Worm (Caenorhabditis elegans): ENCODE measurements around the gene M7.7.

M7.7 gene

DNA sequence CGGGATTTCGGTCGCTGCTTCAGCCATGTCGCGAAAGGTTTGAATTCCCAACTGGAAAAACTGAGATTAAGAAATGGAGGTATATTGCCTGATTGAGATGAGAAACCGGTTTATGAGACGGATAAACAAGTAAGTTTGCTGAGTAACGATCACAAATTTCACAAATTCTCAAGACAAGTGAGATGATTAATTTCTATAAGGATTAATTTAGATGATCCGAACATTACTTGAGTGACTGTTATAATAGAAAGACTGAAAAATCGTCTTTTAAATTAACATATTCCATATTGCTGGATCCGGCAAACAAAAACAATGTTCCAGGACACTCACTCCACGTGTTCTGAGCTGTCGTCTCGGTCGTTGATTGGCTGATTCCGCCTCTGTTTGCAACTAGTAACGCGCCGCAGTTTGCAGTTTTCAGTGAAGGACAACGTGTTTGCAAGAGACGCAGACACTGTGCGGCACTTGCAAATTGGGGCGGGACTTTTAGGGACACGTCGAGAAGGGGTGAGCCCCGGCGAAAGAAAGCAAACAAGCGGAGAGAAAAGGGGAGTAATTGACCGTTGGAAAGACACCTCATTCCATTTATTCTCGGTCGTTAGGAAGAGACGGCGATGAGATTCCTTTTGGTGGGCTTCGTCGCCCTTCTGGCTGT lies 29.3 kb downstream of the M7.7 start, which contains the start of the genes imp-2 and enpl-1 (continued):
- TF ChIP-seq mbf-1 (tag; optimal IDR thresholded peaks at IDR 0.05) = no peak

DNA sequence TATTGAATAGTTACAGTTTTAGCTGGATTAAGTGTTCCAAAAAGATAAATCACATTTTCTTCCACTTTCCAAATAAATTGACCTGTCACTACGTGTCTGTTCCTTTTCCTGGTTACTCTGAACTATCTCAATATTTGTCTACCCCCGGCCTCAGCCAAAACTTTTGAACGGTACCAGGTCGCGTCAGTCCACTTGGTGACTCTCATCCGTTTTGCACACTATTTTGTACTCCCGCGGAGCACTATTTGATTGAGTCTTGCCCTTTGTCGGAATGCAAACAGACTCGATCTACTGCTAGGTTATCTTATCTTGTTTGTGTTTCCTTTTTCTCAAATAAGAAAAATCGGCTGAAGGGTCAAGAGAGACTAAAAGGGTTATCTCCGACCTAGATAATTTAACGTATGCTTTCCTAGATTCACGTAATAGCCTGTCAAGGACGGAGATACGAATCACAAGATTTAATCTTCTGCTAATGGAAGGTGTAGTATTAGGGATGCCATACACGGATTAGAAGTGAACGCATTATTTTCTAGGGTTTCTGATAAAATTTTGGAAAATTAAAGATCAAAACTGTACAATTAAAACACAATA lies 30.4 kb downstream of the M7.7 start:
- TF ChIP-seq unc-55 (GFP tag; optimal IDR thresholded peaks at IDR 0.05) = no peak
- TF ChIP-seq gmeb-1 (tag; optimal IDR thresholded peaks at IDR 0.05) = no peak
- TF ChIP-seq ztf-11 (tag; optimal IDR thresholded peaks at IDR 0.05) = no peak
- TF ChIP-seq nhr-77 (tag; optimal IDR thresholded peaks at IDR 0.05) = no peak
- no peak for TF ChIP-seq sma-9 (GFP tag; optimal IDR thresholded peaks at IDR 0.05)
- no peak for TF ChIP-seq sma-9 (tag; optimal IDR thresholded peaks at IDR 0.05)
- TF ChIP-seq nhr-6 (tag; optimal IDR thresholded peaks at IDR 0.05) = no peak
- TF ChIP-seq lin-39 (tag; optimal IDR thresholded peaks at IDR 0.05) = no peak
- TF ChIP-seq unc-62 (GFP tag; optimal IDR thresholded peaks at IDR 0.05) = no peak
- no peak for TF ChIP-seq ztf-4 (tag; optimal IDR thresholded peaks at IDR 0.05)
- TF ChIP-seq peb-1 (tag; optimal IDR thresholded peaks at IDR 0.05) = no peak
- no peak for TF ChIP-seq sem-4 (tag; optimal IDR thresholded peaks at IDR 0.05)
- no peak for TF ChIP-seq nhr-25 (tag; optimal IDR thresholded peaks at IDR 0.05)
- TF ChIP-seq nhr-237 (tag; optimal IDR thresholded peaks at IDR 0.05) = no peak
- peak; percentile 47 for TF ChIP-seq F13H6.1 (tag; optimal IDR thresholded peaks at IDR 0.05)
- TF ChIP-seq elt-1 (tag; optimal IDR thresholded peaks at IDR 0.05) = peak; percentile 84
- no peak for TF ChIP-seq lin-13 (GFP tag; optimal IDR thresholded peaks at IDR 0.05)
- no peak for TF ChIP-seq dmd-4 (tag; optimal IDR thresholded peaks at IDR 0.05)
- no peak for TF ChIP-seq blmp-1 (tag; optimal IDR thresholded peaks at IDR 0.05; ENCODE audit: insufficient read depth)
- TF ChIP-seq mdl-1 (tag; optimal IDR thresholded peaks at IDR 0.05) = no peak
- no peak for TF ChIP-seq C34F6.9 (tag; optimal IDR thresholded peaks at IDR 0.05)
- no peak for TF ChIP-seq mab-5 (tag; optimal IDR thresholded peaks at IDR 0.05)
- no peak for TF ChIP-seq nhr-12 (tag; optimal IDR thresholded peaks at IDR 0.05)
- TF ChIP-seq ceh-82 (tag; optimal IDR thresholded peaks at IDR 0.05) = no peak
- peak; percentile 41 for TF ChIP-seq ceh-16 (tag; optimal IDR thresholded peaks at IDR 0.05)
- no peak for TF ChIP-seq nhr-10 (tag; optimal IDR thresholded peaks at IDR 0.05)
- peak; percentile 20 for TF ChIP-seq nhr-21 (tag; optimal IDR thresholded peaks at IDR 0.05)
- TF ChIP-seq zag-1 (tag; optimal IDR thresholded peaks at IDR 0.05) = no peak
- TF ChIP-seq mbf-1 (tag; optimal IDR thresholded peaks at IDR 0.05) = no peak
- TF ChIP-seq unc-39 (tag; optimal IDR thresholded peaks at IDR 0.05) = no peak
- no peak for TF ChIP-seq R02D3.7 (tag; optimal IDR thresholded peaks at IDR 0.05)
- TF ChIP-seq ama-1 (optimal IDR thresholded peaks at IDR 0.05) = no peak

DNA sequence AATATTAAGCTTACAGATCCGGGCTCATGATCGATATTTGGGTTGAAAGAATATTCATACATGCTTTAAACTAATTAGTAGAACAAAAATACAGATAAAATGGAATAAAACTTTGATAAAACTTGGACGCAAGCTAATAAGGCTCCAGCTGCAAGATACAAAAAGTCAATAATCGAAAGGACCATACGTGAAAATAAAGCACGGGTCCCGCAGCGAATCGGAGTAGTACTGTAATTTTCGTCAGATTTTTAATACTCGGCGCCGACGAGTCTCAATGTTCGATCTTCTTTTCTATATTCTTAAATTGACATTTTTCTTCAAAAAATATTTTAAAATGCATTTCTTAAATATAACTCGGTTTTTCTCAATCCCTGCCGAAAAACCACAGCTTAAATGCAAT lies 35.0 kb downstream of the M7.7 start, which contains the start of gene spo-11:
Gene spo-11 (minus strand): TSS at position 189 of the 400 bp plus-strand sequence.
- no peak for TF ChIP-seq lin-11 (tag; optimal IDR thresholded peaks at IDR 0.05)
- no peak for TF ChIP-seq snpc-4 (tag; optimal IDR thresholded peaks at IDR 0.05)
- no peak for TF ChIP-seq lin-39 (tag; optimal IDR thresholded peaks at IDR 0.05)
- TF ChIP-seq nhr-129 (tag; optimal IDR thresholded peaks at IDR 0.05) = no peak
- TF ChIP-seq dmd-4 (tag; optimal IDR thresholded peaks at IDR 0.05) = no peak
- TF ChIP-seq ceh-82 (tag; optimal IDR thresholded peaks at IDR 0.05) = no peak

DNA sequence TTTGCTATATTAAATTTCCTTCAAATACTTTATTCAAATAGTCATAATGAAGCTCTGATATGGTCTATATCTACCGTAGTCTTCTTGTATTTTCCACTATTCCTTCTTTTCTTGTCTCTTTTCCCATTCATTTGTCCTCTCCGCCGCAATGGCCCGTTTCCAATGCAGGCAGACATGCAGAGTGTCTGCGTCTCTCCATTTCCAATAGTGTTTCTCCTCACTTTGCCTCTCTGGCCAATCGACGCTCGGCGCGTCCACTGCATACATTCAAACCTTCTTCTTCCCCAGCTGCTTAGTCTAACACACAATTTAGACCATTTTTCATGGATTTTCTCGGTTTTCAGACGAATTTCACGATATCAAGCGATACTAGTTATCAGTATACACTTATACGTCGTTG lies 35.6 kb downstream of the M7.7 start:
- no peak for TF ChIP-seq nhr-25 (tag; optimal IDR thresholded peaks at IDR 0.05)
- TF ChIP-seq elt-1 (tag; optimal IDR thresholded peaks at IDR 0.05) = no peak
- no peak for TF ChIP-seq R02D3.7 (tag; optimal IDR thresholded peaks at IDR 0.05)
- no peak for TF ChIP-seq peb-1 (tag; optimal IDR thresholded peaks at IDR 0.05)
- no peak for TF ChIP-seq dmd-4 (tag; optimal IDR thresholded peaks at IDR 0.05)
- no peak for TF ChIP-seq nhr-12 (tag; optimal IDR thresholded peaks at IDR 0.05)
- peak; percentile 50 for TF ChIP-seq nhr-129 (tag; optimal IDR thresholded peaks at IDR 0.05)
- no peak for TF ChIP-seq Y55F3AM.14 (GFP tag; optimal IDR thresholded peaks at IDR 0.05)
- no peak for TF ChIP-seq mdl-1 (tag; optimal IDR thresholded peaks at IDR 0.05)
- no peak for TF ChIP-seq gmeb-1 (tag; optimal IDR thresholded peaks at IDR 0.05)
- TF ChIP-seq lsy-2 (tag; optimal IDR thresholded peaks at IDR 0.05) = peak in 1 of 2 experiments; percentile 70
- TF ChIP-seq ceh-82 (tag; optimal IDR thresholded peaks at IDR 0.05) = no peak
- peak; percentile 44 for TF ChIP-seq sem-4 (tag; optimal IDR thresholded peaks at IDR 0.05)
- TF ChIP-seq blmp-1 (tag; optimal IDR thresholded peaks at IDR 0.05; ENCODE audit: insufficient read depth) = no peak
- TF ChIP-seq ztf-1 (GFP tag; conservative IDR thresholded peaks at IDR 0.05) = no peak
- no peak for TF ChIP-seq egl-27 (tag; optimal IDR thresholded peaks at IDR 0.05)
- no peak for TF ChIP-seq nhr-237 (tag; optimal IDR thresholded peaks at IDR 0.05)
- TF ChIP-seq unc-55 (GFP tag; optimal IDR thresholded peaks at IDR 0.05) = peak; percentile 31
- no peak for TF ChIP-seq nhr-23 (tag; optimal IDR thresholded peaks at IDR 0.05)
- TF ChIP-seq alr-1 (tag; optimal IDR thresholded peaks at IDR 0.05) = no peak
- TF ChIP-seq sma-9 (GFP tag; optimal IDR thresholded peaks at IDR 0.05) = peak; percentile 1
- no peak for TF ChIP-seq sma-9 (tag; optimal IDR thresholded peaks at IDR 0.05)
- no peak for TF ChIP-seq nhr-77 (tag; optimal IDR thresholded peaks at IDR 0.05)
- TF ChIP-seq unc-39 (tag; optimal IDR thresholded peaks at IDR 0.05) = no peak
- TF ChIP-seq snpc-4 (tag; optimal IDR thresholded peaks at IDR 0.05) = no peak
- no peak for TF ChIP-seq fos-1 (tag; optimal IDR thresholded peaks at IDR 0.05)
- TF ChIP-seq nhr-6 (tag; optimal IDR thresholded peaks at IDR 0.05) = no peak
- TF ChIP-seq mbf-1 (tag; optimal IDR thresholded peaks at IDR 0.05) = no peak
- no peak for TF ChIP-seq aly-2 (tag; optimal IDR thresholded peaks at IDR 0.05)
- TF ChIP-seq F13H6.1 (tag; optimal IDR thresholded peaks at IDR 0.05) = no peak
- no peak for TF ChIP-seq ZK546.5 (tag; optimal IDR thresholded peaks at IDR 0.05)
- peak; percentile 16 for TF ChIP-seq lin-11 (tag; optimal IDR thresholded peaks at IDR 0.05)
- no peak for TF ChIP-seq unc-62 (GFP tag; optimal IDR thresholded peaks at IDR 0.05)
- TF ChIP-seq ama-1 (optimal IDR thresholded peaks at IDR 0.05) = no peak

All from whole organism, L2 larva.